Worm (Caenorhabditis elegans): ENCODE results near the gene slc-36.1.

DNA sequence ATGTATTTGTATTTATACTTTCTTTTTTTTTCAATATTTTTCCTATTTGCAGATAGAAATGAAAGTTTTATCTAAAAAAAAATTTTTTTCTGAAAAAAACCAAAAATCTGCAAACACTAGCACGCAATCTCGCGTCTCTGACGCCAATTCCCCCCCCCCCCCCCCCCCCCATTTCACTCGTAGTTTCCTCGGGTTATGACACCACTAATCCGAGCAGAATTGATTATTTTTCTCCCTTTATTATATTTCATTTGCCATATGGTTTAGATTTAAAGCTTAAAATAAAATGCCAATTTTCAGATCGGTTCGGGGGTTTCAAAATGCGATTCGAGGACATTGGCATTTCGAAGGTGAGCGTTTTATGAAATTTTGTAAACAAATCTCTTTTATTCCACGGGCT, 39.5 kb downstream of the slc-36.1 start, which contains the start of gene mtm-6:
- TF ChIP-seq W03F9.2 (tag; optimal IDR thresholded peaks at IDR 0.05) (no peak), him-1 (tag; optimal IDR thresholded peaks at IDR 0.05) (no peak)

Measured in whole organism, L4/young adult.